Worm (Caenorhabditis elegans): ENCODE data around the gene K06H7.8.

Gene K06H7.8

ce11 chrIII:8111347-8111746 lies 13.3 kb upstream of the K06H7.8 start:
- TF ChIP-seq unc-62 (GFP tag; optimal IDR thresholded peaks at IDR 0.05) = no peak

DNA sequence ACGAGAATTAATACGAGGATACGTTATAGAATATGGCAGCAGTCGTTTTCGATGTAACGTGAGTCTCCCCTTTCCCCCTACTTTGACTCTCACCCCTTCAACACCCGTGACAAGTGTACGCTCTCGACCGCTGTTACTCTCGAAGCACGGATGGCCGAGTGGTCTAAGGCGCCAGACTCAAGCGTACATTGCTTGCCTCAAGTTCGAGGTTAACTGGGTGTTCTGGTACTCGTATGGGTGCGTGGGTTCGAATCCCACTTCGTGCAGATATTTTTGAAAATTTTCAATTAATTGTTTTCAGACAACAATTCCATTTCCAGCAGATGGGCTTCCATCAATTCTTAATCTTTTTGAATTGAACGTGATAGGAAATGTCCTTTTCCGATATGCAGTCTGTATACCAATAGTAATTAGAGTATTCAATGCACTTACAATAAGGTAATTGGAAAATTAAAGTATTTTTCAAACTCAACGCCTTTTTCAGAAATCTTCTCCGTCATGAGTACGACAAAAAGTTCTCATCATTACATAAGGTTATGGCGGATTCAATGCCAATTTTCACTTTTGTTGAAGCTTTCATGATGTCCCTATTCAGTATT lies 11.5 kb upstream of the K06H7.8 start:
- no peak for TF ChIP-seq unc-62 (GFP tag; optimal IDR thresholded peaks at IDR 0.05)

DNA sequence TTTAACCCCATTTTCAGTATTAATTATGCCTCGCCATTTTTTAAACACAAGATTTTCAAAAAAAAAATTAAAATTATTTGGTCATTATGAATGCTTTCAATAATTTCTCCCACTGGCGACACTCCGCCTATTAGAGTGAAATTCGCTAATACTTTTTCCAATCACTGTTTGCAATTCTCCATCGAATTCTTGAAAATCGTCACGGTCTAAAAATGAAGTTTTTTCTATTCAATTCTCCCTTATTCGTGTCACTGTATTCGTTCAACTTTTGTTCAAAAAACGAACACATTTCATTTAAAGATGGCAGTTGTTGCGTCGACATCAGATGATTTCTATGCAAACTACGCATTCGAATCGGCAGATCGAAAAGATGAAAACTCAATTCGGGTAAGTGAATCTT lies 10.5 kb upstream of the K06H7.8 start, which contains the start of gene C14B9.3:
Gene C14B9.3 (plus strand): TSS at position 301 of the 400 bp plus-strand sequence.
- TF ChIP-seq unc-62 (GFP tag; optimal IDR thresholded peaks at IDR 0.05) = no peak

- no peak for TF ChIP-seq unc-62 (GFP tag; optimal IDR thresholded peaks at IDR 0.05)
Observed at ce11 chrIII:8106476-8106875, 8.5 kb upstream of the K06H7.8 start.

DNA sequence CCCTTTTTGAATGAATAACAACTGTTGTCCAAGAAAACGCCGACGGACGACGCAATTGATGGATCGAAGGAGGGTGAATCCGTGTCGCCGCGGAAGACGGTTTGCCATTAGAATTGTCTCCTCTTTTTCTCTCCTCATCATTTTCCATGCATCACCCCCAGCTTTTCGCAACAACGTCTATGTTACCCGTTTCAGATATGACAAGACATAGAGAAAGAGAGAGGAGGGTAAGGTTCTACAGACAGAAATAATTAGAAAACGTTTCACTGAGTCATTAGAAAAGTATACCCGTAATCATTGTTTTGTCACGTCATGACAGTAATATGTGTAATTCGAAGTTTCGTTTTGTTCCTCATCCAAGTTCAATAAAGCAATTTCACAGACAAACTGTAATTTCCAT lies 7.8 kb upstream of the K06H7.8 start:
- TF ChIP-seq unc-62 (GFP tag; optimal IDR thresholded peaks at IDR 0.05) = no peak

DNA sequence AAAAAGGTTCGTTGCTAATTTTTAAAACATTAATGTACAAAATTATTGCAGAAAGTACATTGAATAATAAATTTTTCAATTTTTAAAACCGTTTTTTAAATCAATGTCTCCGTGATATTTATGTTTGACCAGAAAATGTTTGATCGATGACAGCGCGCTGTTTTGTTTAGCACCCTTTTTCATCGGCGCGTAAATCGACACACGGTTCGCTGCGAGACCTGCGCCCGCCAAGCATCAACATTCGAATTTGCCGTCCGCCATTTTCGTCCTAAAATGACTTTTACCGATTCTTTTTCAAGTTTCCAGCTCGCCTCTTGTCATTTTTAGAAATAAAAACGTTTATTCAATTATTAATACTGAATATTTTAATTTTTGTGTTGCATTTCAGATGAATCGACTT lies 2.9 kb upstream of the K06H7.8 start, which contains the start of gene plk-1:
Gene plk-1 (plus strand): TSS at position 389 of the 400 bp plus-strand sequence.
- no peak for TF ChIP-seq unc-62 (GFP tag; optimal IDR thresholded peaks at IDR 0.05)

DNA sequence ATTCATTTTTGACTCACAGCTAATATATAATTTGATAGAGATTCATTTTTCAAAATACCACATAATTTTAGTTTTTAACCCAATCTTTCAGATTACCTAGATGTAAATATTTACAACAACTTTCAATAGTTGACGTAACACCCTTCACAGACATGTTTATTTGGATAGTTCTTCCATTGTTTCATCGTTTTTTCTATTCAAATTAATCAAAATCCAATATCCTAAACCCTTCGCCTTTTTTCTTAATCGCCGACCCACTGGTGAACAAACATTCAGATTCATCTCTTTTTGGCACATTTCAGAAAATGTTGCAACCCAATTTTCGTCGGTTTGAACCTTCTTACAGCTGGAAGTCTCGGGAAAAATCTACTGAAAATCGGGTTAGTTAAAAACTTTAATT lies 1.0 kb upstream of the K06H7.8 start, which contains the start of gene K06H7.1:
Gene K06H7.1 (plus strand): TSS at position 301 of the 400 bp plus-strand sequence.
- TF ChIP-seq unc-62 (GFP tag; optimal IDR thresholded peaks at IDR 0.05) = no peak

DNA sequence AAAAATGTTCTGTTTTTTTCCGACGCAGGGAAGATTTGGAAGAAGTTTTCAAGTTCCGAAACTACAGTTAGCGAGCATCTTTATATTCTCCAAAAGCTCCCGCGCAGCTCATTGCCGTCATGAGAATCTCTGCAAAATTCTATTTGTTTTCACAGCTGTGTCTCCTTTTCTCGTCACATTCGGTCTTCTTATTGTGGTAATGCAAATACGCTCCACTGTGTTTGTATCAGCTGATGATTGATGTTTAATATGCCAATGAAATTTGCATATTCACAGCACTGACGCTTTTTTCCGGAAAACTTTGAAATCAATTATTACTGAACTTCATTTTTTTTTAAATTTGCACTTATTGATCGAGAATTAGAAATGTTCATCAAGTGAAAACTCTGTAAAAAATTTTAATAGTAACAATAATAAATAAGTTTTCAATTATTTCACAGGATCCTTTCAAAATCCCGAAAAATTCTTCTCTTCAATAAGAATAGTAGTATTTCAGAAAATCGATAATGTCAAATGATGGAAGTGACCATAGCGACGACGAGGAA lies 4.9 kb downstream of the K06H7.8 start, which contains the start of gene K06H7.2:
Gene K06H7.2 (plus strand): TSS at position 495 of the 545 bp plus-strand sequence.
- no peak for TF ChIP-seq unc-62 (GFP tag; optimal IDR thresholded peaks at IDR 0.05)

- TF ChIP-seq unc-62 (GFP tag; optimal IDR thresholded peaks at IDR 0.05) = no peak
Observed at ce11 chrIII:8091408-8091807, 6.6 kb downstream of the K06H7.8 start, which contains the start of gene idi-1. idi-1 (plus strand) TSS chrIII:8091708.

- TF ChIP-seq unc-62 (GFP tag; optimal IDR thresholded peaks at IDR 0.05) = no peak
Observed at ce11 chrIII:8088235-8088634, 9.8 kb downstream of the K06H7.8 start, which contains the start of gene vms-1. vms-1 (plus strand) TSS chrIII:8088535.

DNA sequence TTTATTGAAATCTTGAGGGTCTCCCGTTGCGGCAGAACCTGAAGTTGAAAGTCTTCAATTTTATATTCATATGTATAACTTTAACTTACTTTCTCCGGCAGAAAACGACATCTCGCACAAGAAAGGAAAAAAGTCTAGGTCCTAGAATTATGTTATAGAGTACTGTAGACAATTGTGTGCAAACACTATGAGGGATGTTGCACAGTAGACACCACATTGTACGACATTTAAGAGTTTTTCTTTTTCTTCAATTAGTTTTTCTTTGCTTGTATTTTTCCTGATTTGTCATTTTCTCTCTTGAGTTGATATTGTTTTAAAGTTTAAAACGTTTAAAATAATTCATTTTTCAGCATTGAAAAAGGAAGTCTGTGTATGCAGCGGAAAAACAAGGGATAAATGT lies 12.7 kb downstream of the K06H7.8 start, which contains the start of the genes K06H7.7 and grp-1:
Gene K06H7.7 (minus strand): TSS at position 121 of the 400 bp plus-strand sequence.
Gene grp-1 (plus strand): TSS at position 351 of the 400 bp plus-strand sequence.
- TF ChIP-seq unc-62 (GFP tag; optimal IDR thresholded peaks at IDR 0.05) = no peak

DNA sequence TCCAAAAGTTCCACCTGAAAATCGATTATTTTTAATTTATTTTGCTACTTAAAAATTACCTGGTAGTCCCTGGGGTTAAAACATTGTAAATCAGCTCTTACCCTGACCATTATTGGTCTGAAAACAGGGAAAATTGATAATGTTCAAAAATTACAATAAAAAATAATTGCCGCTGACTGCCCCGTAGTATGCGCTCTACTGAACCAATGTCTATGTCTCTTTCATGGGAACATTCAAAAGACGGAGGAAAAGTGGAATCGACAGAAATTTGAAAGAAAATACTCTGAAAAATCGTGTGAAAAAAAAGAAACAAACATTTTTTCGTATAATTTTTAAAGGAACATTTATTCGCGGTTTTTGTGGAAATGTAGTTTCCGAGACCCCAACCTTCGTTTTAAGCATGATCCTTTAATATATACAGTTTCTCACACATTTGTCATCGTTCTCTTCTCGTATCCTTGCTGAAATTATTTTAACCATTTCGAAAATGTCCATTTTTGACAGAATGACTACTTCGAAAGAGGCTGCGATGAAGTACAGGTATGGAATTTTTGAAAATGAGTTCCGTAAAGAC lies 17.8 kb downstream of the K06H7.8 start, which contains the start of the genes dcr-1 and apc-2:
Gene dcr-1 (minus strand): TSS at position 117 of the 574 bp plus-strand sequence.
Gene apc-2 (plus strand): TSS at position 465 of the 574 bp plus-strand sequence.
- no peak for TF ChIP-seq unc-62 (GFP tag; optimal IDR thresholded peaks at IDR 0.05)

DNA sequence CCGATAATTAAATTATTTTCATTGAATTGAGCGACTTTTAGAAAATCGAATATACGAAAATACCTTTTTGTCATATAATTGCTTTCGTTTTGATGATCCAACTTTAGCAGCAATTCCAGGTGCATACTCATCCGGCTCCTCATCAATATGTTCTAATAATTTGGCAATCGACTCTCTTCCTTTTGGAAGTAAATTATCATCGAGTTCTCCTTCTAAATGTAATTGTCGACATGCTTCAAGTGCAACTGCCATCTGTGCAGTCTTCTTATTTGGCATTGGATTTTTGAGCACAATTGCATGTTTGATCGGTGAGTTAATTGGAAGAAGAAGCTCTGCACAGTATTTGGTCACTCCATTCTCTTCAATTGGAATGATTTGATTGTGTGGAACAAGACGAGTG lies 20.8 kb downstream of the K06H7.8 start:
- no peak for TF ChIP-seq unc-62 (GFP tag; optimal IDR thresholded peaks at IDR 0.05)

- TF ChIP-seq unc-62 (GFP tag; optimal IDR thresholded peaks at IDR 0.05) = no peak
Observed at ce11 chrIII:8069206-8069605, 28.8 kb downstream of the K06H7.8 start.

DNA sequence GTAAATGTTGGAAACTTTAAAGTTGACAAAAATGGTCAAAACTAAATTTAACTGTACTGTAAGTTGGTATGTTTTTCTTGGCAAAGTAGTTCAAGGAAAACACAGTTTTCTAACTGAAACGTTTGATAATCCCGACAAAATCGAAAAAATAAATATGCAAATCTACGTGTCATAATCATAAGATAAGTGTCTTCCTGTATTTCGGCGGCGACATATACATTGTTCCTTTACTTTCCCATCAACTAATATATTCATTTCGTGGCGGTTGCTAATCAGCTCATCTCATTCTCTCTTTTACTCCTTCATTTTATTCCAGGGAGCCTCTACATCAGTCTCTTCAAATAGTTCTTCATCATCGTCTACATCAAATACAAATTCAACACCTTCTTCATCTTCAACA lies 30.2 kb downstream of the K06H7.8 start:
- no peak for TF ChIP-seq unc-62 (GFP tag; optimal IDR thresholded peaks at IDR 0.05)

- TF ChIP-seq unc-62 (GFP tag; optimal IDR thresholded peaks at IDR 0.05) = no peak
Observed at ce11 chrIII:8066989-8067388, 31.0 kb downstream of the K06H7.8 start, which contains the start of gene pros-1. pros-1 (plus strand) TSS chrIII:8067289.

Data from whole organism, dauer.